Worm (Caenorhabditis elegans) whole organism, L2 larva: ENCODE measurements around the gene ttr-36.

Experiments used
- C34F6.9 ChIP-seq: fragments of 150-350 bp; optimal IDR thresholded peaks from 2 replicates; lab custom pipeline; 2014; ENCODE audit warnings: missing biosample characterization, missing genetic modification characterization
- alr-1 ChIP-seq: fragments of 150-350 bp; optimal IDR thresholded peaks from 2 replicates; lab custom pipeline; 2014; ENCODE audit warnings: missing biosample characterization, missing genetic modification characterization
- ama-1 ChIP-seq: fragments of 150-350 bp; optimal IDR thresholded peaks from 2 replicates; lab custom pipeline; 2018; ENCODE audit warnings: inconsistent platforms
- blmp-1 ChIP-seq: sonication (generic microtip); optimal IDR thresholded peaks from 2 replicates; lab custom pipeline; 2017; ENCODE audit warnings: missing genetic modification characterization, mild to moderate bottlenecking, missing compliant biosample characterization, antibody characterized with exemption, moderate library complexity; ENCODE audit not compliant: insufficient read depth
- elt-3 ChIP-seq: sonication (generic microtip); optimal IDR thresholded peaks from 2 replicates; lab custom pipeline; 2017; ENCODE audit warnings: missing biosample characterization, missing genetic modification characterization
- lin-39 ChIP-seq: fragments of 150-350 bp; optimal IDR thresholded peaks from 2 replicates; lab custom pipeline; 2014; ENCODE audit warnings: missing biosample characterization, missing genetic modification reagents, missing genetic modification characterization
- mab-5 ChIP-seq: fragments of 150-350 bp; optimal IDR thresholded peaks from 2 replicates; lab custom pipeline; 2014; ENCODE audit warnings: missing biosample characterization, missing genetic modification characterization
- nhr-237 ChIP-seq: fragments of 150-350 bp; optimal IDR thresholded peaks from 2 replicates; lab custom pipeline; 2014; ENCODE audit warnings: missing biosample characterization, missing genetic modification characterization
- nhr-25 ChIP-seq: fragments of 150-350 bp; sonication (generic microtip); optimal IDR thresholded peaks from 3 replicates; lab custom pipeline; 2014; ENCODE audit warnings: missing biosample characterization, missing genetic modification characterization
- unc-55 ChIP-seq: fragments of 150-350 bp; sonication (generic microtip); optimal IDR thresholded peaks from 3 replicates; lab custom pipeline; 2014; ENCODE audit warnings: missing biosample characterization, missing genetic modification reagents, missing genetic modification characterization
- unc-62 ChIP-seq: fragments of 150-350 bp; optimal IDR thresholded peaks from 2 replicates; lab custom pipeline; 2014; ENCODE audit warnings: missing biosample characterization, missing genetic modification reagents, missing genetic modification characterization

DNA sequence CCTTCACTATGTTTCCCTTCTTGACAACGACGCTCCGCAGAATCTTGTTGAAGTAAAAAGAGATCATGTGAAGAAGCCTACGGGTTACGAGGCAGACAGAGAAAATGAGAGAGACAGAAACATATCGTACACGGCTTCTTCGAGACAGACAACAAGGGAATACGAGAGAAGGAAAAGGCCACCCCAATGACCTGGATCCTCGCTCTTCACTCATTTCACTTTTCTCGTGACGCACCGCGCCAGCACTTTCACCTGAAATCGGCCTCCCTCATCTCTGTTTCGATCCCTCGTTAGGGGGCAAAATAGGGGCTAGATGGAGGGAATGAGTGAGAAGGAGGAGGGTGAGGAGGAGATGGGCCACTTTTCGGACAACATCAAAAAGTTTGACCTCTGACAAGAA is 4.5 kb downstream of the ttr-36 start:
- TF ChIP-seq nhr-25 (tag; lab: Kevin White, UChicago) (peak; percentile 37), alr-1 (tag; lab: Kevin White, UChicago) (no peak), unc-62 (GFP tag; lab: Kevin White, UChicago) (no peak), lin-39 (no peak), mab-5 (tag; lab: Kevin White, UChicago) (no peak), unc-55 (no peak), ama-1 (lab: Kevin White, UChicago) (no peak), C34F6.9 (tag; lab: Kevin White, UChicago) (no peak), elt-3 (tag; lab: Kevin White, UChicago) (no peak), blmp-1 (tag; lab: Kevin White, UChicago) (peak; percentile 99), nhr-237 (tag; lab: Kevin White, UChicago) (no peak)
